Fruit fly (Drosophila melanogaster) whole organism, embryonic: Measurements from ENCODE around the gene DhpD.
A peak's percentile ranks its signal among the peaks of the same experiment; 100 is the strongest.

Experiments used
- Aef1 ChIP-seq: fragments of 200-800 bp; sonication (Bioruptor generic); IDR thresholded peaks from 3 replicates; pipeline ENCODE4 v1.3.6; 2022; ENCODE audit warnings: missing biosample characterization, missing genetic modification characterization
- B-H1 ChIP-seq: fragments of 200-800 bp; sonication (Bioruptor generic); IDR thresholded peaks from 3 replicates; pipeline ENCODE4 v1.3.6; 2022; ENCODE audit warnings: missing biosample characterization, missing genetic modification characterization
- CG10209 ChIP-seq: fragments of 200-800 bp; sonication (Bioruptor generic); optimal IDR thresholded peaks from 3 replicates; lab custom pipeline; 2017; ENCODE audit warnings: missing biosample characterization, mild to moderate bottlenecking, missing genetic modification characterization, missing genetic modification reagents
- CG10543 ChIP-seq: fragments of 200-800 bp; sonication (Bioruptor generic); optimal IDR thresholded peaks from 3 replicates; lab custom pipeline; 2017; ENCODE audit warnings: missing biosample characterization, mild to moderate bottlenecking, missing genetic modification characterization, moderate library complexity
- CG10565 ChIP-seq: fragments of 200-800 bp; sonication (Bioruptor generic); optimal IDR thresholded peaks from 3 replicates; lab custom pipeline; 2016; ENCODE audit warnings: missing biosample characterization, mild to moderate bottlenecking, missing genetic modification characterization
- CG12942 ChIP-seq: fragments of 200-800 bp; sonication (Bioruptor generic); optimal IDR thresholded peaks from 3 replicates; lab custom pipeline; 2016; ENCODE audit warnings: missing biosample characterization, missing genetic modification characterization
- CG14050 ChIP-seq: fragments of 200-800 bp; sonication (Bioruptor generic); IDR thresholded peaks from 3 replicates; pipeline ENCODE4 v1.3.6; 2022; ENCODE audit warnings: missing biosample characterization, missing genetic modification characterization
- CG1529 ChIP-seq: fragments of 200-800 bp; sonication (Bioruptor generic); optimal IDR thresholded peaks from 3 replicates; lab custom pipeline; 2018; ENCODE audit warnings: missing biosample characterization, missing genetic modification characterization
- CG15479 ChIP-seq: fragments of 200-800 bp; sonication (Bioruptor generic); optimal IDR thresholded peaks from 3 replicates; lab custom pipeline; 2019; ENCODE audit warnings: missing biosample characterization, mild to moderate bottlenecking, missing genetic modification characterization, moderate library complexity
- CG16815 ChIP-seq: fragments of 200-800 bp; sonication (Bioruptor generic); optimal IDR thresholded peaks from 3 replicates; lab custom pipeline; 2017; ENCODE audit warnings: missing biosample characterization, mild to moderate bottlenecking, missing genetic modification characterization
- CG18599 ChIP-seq: fragments of 200-800 bp; sonication (Bioruptor generic); optimal IDR thresholded peaks from 3 replicates; lab custom pipeline; 2017; ENCODE audit warnings: missing biosample characterization, missing genetic modification characterization, mild to moderate bottlenecking, moderate library complexity, missing genetic modification reagents
- CG3847 ChIP-seq: fragments of 200-800 bp; sonication (Bioruptor generic); IDR thresholded peaks from 2 replicates; pipeline ENCODE4 v1.3.6; 2022; ENCODE audit warnings: missing biosample characterization, missing genetic modification characterization
- CG3995 ChIP-seq: fragments of 200-800 bp; sonication (Bioruptor generic); optimal IDR thresholded peaks from 3 replicates; lab custom pipeline; 2016; ENCODE audit warnings: missing biosample characterization, missing genetic modification characterization
- CG4617 ChIP-seq: fragments of 200-800 bp; sonication (Bioruptor generic); optimal IDR thresholded peaks from 3 replicates; lab custom pipeline; 2016; ENCODE audit warnings: missing biosample characterization, missing genetic modification characterization, borderline replicate concordance
- CG6813 ChIP-seq: fragments of 200-800 bp; sonication (Bioruptor generic); optimal IDR thresholded peaks from 2 replicates; lab custom pipeline; 2017; ENCODE audit warnings: missing biosample characterization, missing genetic modification characterization, mild to moderate bottlenecking, moderate library complexity, missing genetic modification reagents
- CG7987 ChIP-seq: fragments of 200-800 bp; sonication (Bioruptor generic); optimal IDR thresholded peaks from 2 replicates; lab custom pipeline; 2018; ENCODE audit warnings: missing biosample characterization, mild to moderate bottlenecking, missing genetic modification characterization, moderate library complexity
- CG8089 ChIP-seq: fragments of 200-800 bp; sonication (Bioruptor generic); optimal IDR thresholded peaks from 3 replicates; lab custom pipeline; 2016; ENCODE audit warnings: missing biosample characterization, missing genetic modification characterization
- CG8944 ChIP-seq: fragments of 200-800 bp; sonication (Bioruptor generic); optimal IDR thresholded peaks from 3 replicates; lab custom pipeline; 2016; ENCODE audit warnings: missing biosample characterization, missing genetic modification characterization
- CG9797 ChIP-seq: fragments of 200-800 bp; sonication (Bioruptor generic); optimal IDR thresholded peaks from 3 replicates; lab custom pipeline; 2018; ENCODE audit warnings: missing biosample characterization, mild to moderate bottlenecking, missing genetic modification characterization
- D19A ChIP-seq: fragments of 200-800 bp; optimal IDR thresholded peaks from 3 replicates; lab custom pipeline; 2019; ENCODE audit warnings: missing biosample characterization, mild to moderate bottlenecking, missing genetic modification characterization, moderate library complexity
- Dad ChIP-seq: fragments of 200-800 bp; sonication (Bioruptor generic); optimal IDR thresholded peaks from 3 replicates; lab custom pipeline; 2016; ENCODE audit warnings: missing biosample characterization, missing genetic modification characterization
- Dbx ChIP-seq: fragments of 200-800 bp; sonication (Bioruptor generic); IDR thresholded peaks from 3 replicates; pipeline ENCODE4 v1.3.6; 2022; ENCODE audit warnings: missing biosample characterization, missing genetic modification characterization
- Dip2 ChIP-seq: fragments of 200-800 bp; sonication (Bioruptor generic); IDR thresholded peaks from 2 replicates; pipeline ENCODE4 v1.3.6; 2022; ENCODE audit warnings: missing biosample characterization, missing genetic modification characterization
- Ets65A ChIP-seq: fragments of 200-800 bp; sonication (Bioruptor generic); peaks from one replicate; lab custom pipeline; 2016; ENCODE audit warnings: missing biosample characterization, missing genetic modification characterization
- Fer1 ChIP-seq: fragments of 200-800 bp; sonication (Bioruptor generic); optimal IDR thresholded peaks from 2 replicates; lab custom pipeline; 2017; ENCODE audit warnings: missing biosample characterization, mild to moderate bottlenecking, missing genetic modification characterization
- Fer2 ChIP-seq: fragments of 200-800 bp; sonication (Bioruptor generic); optimal IDR thresholded peaks from 2 replicates; lab custom pipeline; 2018; ENCODE audit warnings: missing biosample characterization, mild to moderate bottlenecking, missing genetic modification characterization, moderate library complexity
- Fer3 ChIP-seq: fragments of 200-800 bp; sonication (Bioruptor generic); optimal IDR thresholded peaks from 2 replicates; lab custom pipeline; 2018; ENCODE audit warnings: missing biosample characterization, mild to moderate bottlenecking, missing genetic modification characterization, moderate library complexity
- GATAe ChIP-seq: fragments of 200-800 bp; sonication (Bioruptor generic); conservative IDR thresholded peaks from 2 replicates; pipeline ENCODE4 v1.3.6; 2022; ENCODE audit warnings: missing biosample characterization, missing genetic modification characterization
- H15 ChIP-seq: fragments of 200-800 bp; sonication (Bioruptor generic); IDR thresholded peaks from 3 replicates; pipeline ENCODE4 v1.3.6; 2022; ENCODE audit warnings: missing biosample characterization, missing genetic modification characterization
- MTF-1 ChIP-seq: fragments of 200-800 bp; sonication (Bioruptor generic); optimal IDR thresholded peaks from 2 replicates; lab custom pipeline; 2018; ENCODE audit warnings: missing biosample characterization, mild to moderate bottlenecking, missing genetic modification characterization, borderline replicate concordance
- NFAT ChIP-seq: fragments of 200-800 bp; sonication (Bioruptor generic); IDR thresholded peaks from 2 replicates; pipeline ENCODE4 v1.3.6; 2022; ENCODE audit warnings: missing biosample characterization, missing genetic modification characterization
- PHDP ChIP-seq: fragments of 200-800 bp; sonication (Bioruptor generic); optimal IDR thresholded peaks from 3 replicates; lab custom pipeline; 2018; ENCODE audit warnings: missing biosample characterization, mild to moderate bottlenecking, missing genetic modification characterization, moderate library complexity
- YL-1 ChIP-seq: fragments of 200-800 bp; sonication (Bioruptor generic); optimal IDR thresholded peaks from 3 replicates; lab custom pipeline; 2017; ENCODE audit warnings: missing biosample characterization, mild to moderate bottlenecking, missing genetic modification characterization
- aop ChIP-seq: fragments of 200-800 bp; sonication (Bioruptor generic); IDR thresholded peaks from 2 replicates; pipeline ENCODE4 v1.3.6; 2022; ENCODE audit warnings: missing biosample characterization, missing genetic modification characterization
- az2 ChIP-seq: fragments of 200-800 bp; sonication (Bioruptor generic); optimal IDR thresholded peaks from 3 replicates; lab custom pipeline; 2016; ENCODE audit warnings: missing biosample characterization, missing genetic modification characterization
- ci ChIP-seq: fragments of 200-800 bp; sonication (Bioruptor generic); IDR thresholded peaks from 3 replicates; pipeline ENCODE4 v1.3.6; 2022; ENCODE audit warnings: missing biosample characterization, missing genetic modification characterization
- corto ChIP-seq: fragments of 200-800 bp; sonication (Bioruptor generic); optimal IDR thresholded peaks from 2 replicates; lab custom pipeline; 2016; ENCODE audit warnings: missing biosample characterization, mild to moderate bottlenecking, missing genetic modification characterization, moderate library complexity
- dan ChIP-seq: fragments of 200-800 bp; sonication (Bioruptor generic); IDR thresholded peaks from 2 replicates; pipeline ENCODE4 v1.3.6; 2022; ENCODE audit warnings: missing biosample characterization, missing genetic modification characterization
- dmrt11E ChIP-seq: fragments of 200-800 bp; sonication (Bioruptor generic); optimal IDR thresholded peaks from 3 replicates; lab custom pipeline; 2018; ENCODE audit warnings: missing biosample characterization, mild to moderate bottlenecking, missing genetic modification characterization, moderate library complexity
- grau ChIP-seq: fragments of 200-800 bp; optimal IDR thresholded peaks from 3 replicates; lab custom pipeline; 2019; ENCODE audit warnings: missing biosample characterization, mild to moderate bottlenecking, missing genetic modification characterization, moderate library complexity
- jumu ChIP-seq: fragments of 200-800 bp; sonication (Bioruptor generic); optimal IDR thresholded peaks from 3 replicates; lab custom pipeline; 2016; ENCODE audit warnings: missing biosample characterization, missing genetic modification characterization
- mam ChIP-seq: fragments of 200-800 bp; sonication (Bioruptor generic); optimal IDR thresholded peaks from 3 replicates; lab custom pipeline; 2016; ENCODE audit warnings: missing biosample characterization, missing genetic modification characterization
- onecut ChIP-seq: fragments of 200-800 bp; sonication (Bioruptor generic); IDR thresholded peaks from 2 replicates; pipeline ENCODE4 v1.3.6; 2022; ENCODE audit warnings: missing biosample characterization, missing genetic modification characterization
- pb ChIP-seq: fragments of 200-800 bp; sonication (Bioruptor generic); optimal IDR thresholded peaks from 3 replicates; lab custom pipeline; 2016; ENCODE audit warnings: missing biosample characterization, missing genetic modification characterization
- pho ChIP-seq: fragments of 200-800 bp; sonication (Bioruptor generic); optimal IDR thresholded peaks from 2 replicates; lab custom pipeline; 2016; ENCODE audit warnings: missing biosample characterization, missing genetic modification characterization
- psq ChIP-seq: fragments of 200-800 bp; sonication (Bioruptor generic); optimal IDR thresholded peaks from 2 replicates; lab custom pipeline; 2017; ENCODE audit warnings: missing biosample characterization, missing genetic modification characterization
- sim ChIP-seq: fragments of 200-800 bp; sonication (Bioruptor generic); IDR thresholded peaks from 2 replicates; pipeline ENCODE4 v1.3.6; 2022; ENCODE audit warnings: missing biosample characterization, missing genetic modification characterization
- sisA ChIP-seq: fragments of 200-800 bp; sonication (Bioruptor generic); IDR thresholded peaks from 2 replicates; pipeline ENCODE4 v1.3.6; 2022; ENCODE audit warnings: missing biosample characterization, missing genetic modification characterization
- tll ChIP-seq, 2 experiments: fragments of 200-800 bp in 1 of 2; fragments of >200 bp in 1 of 2; sonication (Bioruptor generic) in 1 of 2; optimal IDR thresholded peaks; 2 replicates each; lab custom pipeline; 2017 to 2019; ENCODE audit warnings: missing biosample characterization in 2 of 2, missing genetic modification characterization in 2 of 2, mild to moderate bottlenecking in 1 of 2, moderate library complexity in 1 of 2
- tup ChIP-seq: fragments of 200-800 bp; sonication (Bioruptor generic); optimal IDR thresholded peaks from 2 replicates; lab custom pipeline; 2016; ENCODE audit warnings: missing biosample characterization, mild to moderate bottlenecking, missing genetic modification characterization, moderate library complexity
- wek ChIP-seq: fragments of 200-800 bp; sonication (Bioruptor generic); optimal IDR thresholded peaks from 3 replicates; lab custom pipeline; 2018; ENCODE audit warnings: missing biosample characterization, mild to moderate bottlenecking, missing genetic modification characterization, moderate library complexity

The DhpD gene

dm6 chr3R:4220780-4221179 lies 8.3 kb downstream of the DhpD start (continued):
- peak; percentile 64 for TF ChIP-seq mam (GFP tag; lab: Kevin White, UChicago)
- no peak for TF ChIP-seq D19A (tag; lab: Kevin White, UChicago)
- TF ChIP-seq CG8944 (GFP tag; lab: Kevin White, UChicago), result peak; percentile 22
- TF ChIP-seq ci (GFP tag; lab: Robert Waterston, UW), result peak; percentile 48; the same call in 2 of the 3 replicates
- TF ChIP-seq Dip2 (GFP tag; lab: Robert Waterston, UW), result no peak
- no peak for TF ChIP-seq aop (GFP tag; lab: Robert Waterston, UW)
- peak; percentile 22 for TF ChIP-seq CG7987 (GFP tag; lab: Kevin White, UChicago)
- no peak for TF ChIP-seq CG10543 (GFP tag; lab: Kevin White, UChicago)
- no peak for TF ChIP-seq Aef1
- TF ChIP-seq Fer2 (tag; lab: Kevin White, UChicago), result no peak
- peak; percentile 27 for TF ChIP-seq Fer1 (GFP tag; lab: Kevin White, UChicago)
- TF ChIP-seq pb (GFP tag; lab: Kevin White, UChicago), result no peak
- TF ChIP-seq dmrt11E (tag; lab: Kevin White, UChicago), result no peak
- no peak for TF ChIP-seq tup (GFP tag; lab: Kevin White, UChicago)
- peak; percentile 87 for TF ChIP-seq YL-1 (GFP tag; lab: Kevin White, UChicago)
- peak; percentile 39 for TF ChIP-seq Fer3 (tag; lab: Kevin White, UChicago)
- no peak for TF ChIP-seq CG10565
- no peak for TF ChIP-seq az2 (GFP tag; lab: Kevin White, UChicago)
- peak; percentile 53 for TF ChIP-seq NFAT (GFP tag; lab: Robert Waterston, UW)
- TF ChIP-seq CG4617 (GFP tag; lab: Kevin White, UChicago), result peak; percentile 82
- TF ChIP-seq sim (GFP tag; lab: Robert Waterston, UW), result no peak
- no peak for TF ChIP-seq CG16815 (GFP tag; lab: Kevin White, UChicago)
- TF ChIP-seq Ets65A, result peak; percentile 87
- TF ChIP-seq CG3847 (GFP tag; lab: Robert Waterston, UW), result peak; percentile 66
- TF ChIP-seq CG3995, result peak; percentile 52
- peak; percentile 70; the same call in 2 of the 3 replicates for TF ChIP-seq Dbx (GFP tag; lab: Robert Waterston, UW)
- TF ChIP-seq GATAe (GFP tag; lab: Robert Waterston, UW), result no peak
- TF ChIP-seq tll (GFP tag; optimal IDR thresholded peaks at IDR 0.05; lab: Kevin White, UChicago), result no peak
- TF ChIP-seq wek (GFP tag; lab: Kevin White, UChicago), result no peak
- TF ChIP-seq CG10209, result no peak
- no peak for TF ChIP-seq CG8089
- TF ChIP-seq dan (GFP tag; lab: Robert Waterston, UW), result no peak
- no peak for TF ChIP-seq CG14050 (GFP tag; lab: Robert Waterston, UW)
- peak; percentile 12 for TF ChIP-seq CG12942 (GFP tag; lab: Kevin White, UChicago)
- peak; percentile 45 for TF ChIP-seq grau (tag; lab: Kevin White, UChicago)
- no peak for TF ChIP-seq CG18599 (GFP tag; lab: Kevin White, UChicago)
- no peak for TF ChIP-seq psq (GFP tag; lab: Kevin White, UChicago)
- no peak for TF ChIP-seq B-H1 (GFP tag; lab: Robert Waterston, UW)
- TF ChIP-seq onecut (GFP tag; lab: Robert Waterston, UW), result no peak; the same call in 1 of the 2 replicates
- no peak for TF ChIP-seq CG1529 (GFP tag; lab: Kevin White, UChicago)
- peak; percentile 40 for TF ChIP-seq jumu
- peak; percentile 31 for TF ChIP-seq CG9797 (GFP tag; lab: Kevin White, UChicago)
- TF ChIP-seq sisA (GFP tag; lab: Robert Waterston, UW), result 0 out of 2 replicates have a peak, but pooled peaks have one; percentile 14
- peak; percentile 0 for TF ChIP-seq pho (GFP tag; lab: Kevin White, UChicago)
- TF ChIP-seq CG6813 (GFP tag; lab: Kevin White, UChicago), result no peak
- no peak for TF ChIP-seq MTF-1 (GFP tag; lab: Kevin White, UChicago)
- peak; percentile 19 for TF ChIP-seq PHDP (tag; lab: Kevin White, UChicago)
- TF ChIP-seq Dad (GFP tag; lab: Kevin White, UChicago), result peak; percentile 57
- TF ChIP-seq CG15479 (GFP tag; lab: Kevin White, UChicago), result no peak
- no peak for TF ChIP-seq corto (GFP tag; lab: Kevin White, UChicago)
- TF ChIP-seq H15 (GFP tag; lab: Robert Waterston, UW), result no peak; the same call in 2 of the 3 replicates
